Fruit fly (Drosophila melanogaster): ENCODE data around the gene qless.
A peak's percentile ranks its signal among the peaks of the same experiment; 100 is the strongest.

The qless gene

dm6 chr3R:31251130-31251770 is 1.2 kb downstream of the qless start:
- TF ChIP-seq foxo (GFP tag; optimal IDR thresholded peaks at IDR 0.05) (no peak), br (GFP tag; optimal IDR thresholded peaks at IDR 0.05) (no peak), Sp1 (GFP tag; optimal IDR thresholded peaks at IDR 0.05) (no peak)

dm6 chr3R:31250426-31251034 is 1.9 kb downstream of the qless start:
- TF ChIP-seq br (GFP tag; optimal IDR thresholded peaks at IDR 0.05) (no peak), CG32264 (GFP tag; optimal IDR thresholded peaks at IDR 0.05) (no peak), psq (GFP tag; optimal IDR thresholded peaks at IDR 0.05) (no peak), Dfd (GFP tag; optimal IDR thresholded peaks at IDR 0.05) (no peak), dsf (GFP tag; optimal IDR thresholded peaks at IDR 0.05; ENCODE audit: borderline replicate concordance) (no peak), ey (GFP tag; optimal IDR thresholded peaks at IDR 0.05) (no peak), sv (GFP tag; optimal IDR thresholded peaks at IDR 0.05) (no peak), h (GFP tag; optimal IDR thresholded peaks at IDR 0.05) (no peak), Vsx2 (GFP tag; optimal IDR thresholded peaks at IDR 0.05; ENCODE audit: partially characterized antibody) (no peak), Rel (GFP tag; optimal IDR thresholded peaks at IDR 0.05) (no peak), Rel (tag; optimal IDR thresholded peaks at IDR 0.05) (no peak), HLH106 (tag; optimal IDR thresholded peaks at IDR 0.05) (no peak), Sp1 (GFP tag; optimal IDR thresholded peaks at IDR 0.05) (no peak)

- TF ChIP-seq fru (GFP tag; optimal IDR thresholded peaks at IDR 0.05) (no peak), Sp1 (GFP tag; optimal IDR thresholded peaks at IDR 0.05) (no peak), CG32264 (GFP tag; optimal IDR thresholded peaks at IDR 0.05) (no peak), Vsx2 (GFP tag; optimal IDR thresholded peaks at IDR 0.05; ENCODE audit: partially characterized antibody) (no peak), HLH106 (tag; optimal IDR thresholded peaks at IDR 0.05) (no peak), br (GFP tag; optimal IDR thresholded peaks at IDR 0.05) (no peak), woc (GFP tag; optimal IDR thresholded peaks at IDR 0.05) (no peak)
Measured at dm6 chr3R:31248245-31248644, 4.2 kb downstream of the qless start.

- TF ChIP-seq dsf (GFP tag; optimal IDR thresholded peaks at IDR 0.05; ENCODE audit: borderline replicate concordance), result no peak
- TF ChIP-seq HLH106 (tag; optimal IDR thresholded peaks at IDR 0.05), result peak; percentile 29
- no peak for TF ChIP-seq jim (GFP tag; optimal IDR thresholded peaks at IDR 0.05)
- TF ChIP-seq h (GFP tag; optimal IDR thresholded peaks at IDR 0.05), result peak; percentile 13
- no peak for TF ChIP-seq Sp1 (GFP tag; optimal IDR thresholded peaks at IDR 0.05)
- peak; percentile 21 for TF ChIP-seq sv (GFP tag; optimal IDR thresholded peaks at IDR 0.05)
- peak; percentile 37 for TF ChIP-seq fru (GFP tag; optimal IDR thresholded peaks at IDR 0.05)
- peak in 1 of 2 experiments; percentile 15 for TF ChIP-seq foxo (GFP tag; optimal IDR thresholded peaks at IDR 0.05)
Measured at dm6 chr3R:31247281-31247995, 5.0 kb downstream of the qless start.

dm6 chr3R:31245785-31246184 is 6.6 kb downstream of the qless start:
- TF ChIP-seq N (GFP tag; optimal IDR thresholded peaks at IDR 0.05) (no peak), foxo (GFP tag; optimal IDR thresholded peaks at IDR 0.05) (no peak), Mio (GFP tag; optimal IDR thresholded peaks at IDR 0.05) (no peak), jim (GFP tag; optimal IDR thresholded peaks at IDR 0.05) (no peak), fru (GFP tag; optimal IDR thresholded peaks at IDR 0.05) (no peak), h (GFP tag; optimal IDR thresholded peaks at IDR 0.05) (no peak)

- no peak for TF ChIP-seq CG32264 (GFP tag; optimal IDR thresholded peaks at IDR 0.05)
- TF ChIP-seq dmrt93B (GFP tag; optimal IDR thresholded peaks at IDR 0.05), result no peak
- no peak for TF ChIP-seq HLH106 (tag; optimal IDR thresholded peaks at IDR 0.05)
- TF ChIP-seq fru (GFP tag; optimal IDR thresholded peaks at IDR 0.05), result no peak
- no peak for TF ChIP-seq jim (GFP tag; optimal IDR thresholded peaks at IDR 0.05)
- TF ChIP-seq Hr83 (GFP tag; optimal IDR thresholded peaks at IDR 0.05; ENCODE audit: poor library complexity, severe bottlenecking), result no peak
- no peak for TF ChIP-seq tai (GFP tag; optimal IDR thresholded peaks at IDR 0.05)
- TF ChIP-seq rgr (GFP tag; optimal IDR thresholded peaks at IDR 0.05), result no peak
- TF ChIP-seq sage (GFP tag; optimal IDR thresholded peaks at IDR 0.05), result no peak
- no peak for TF ChIP-seq Jra (GFP tag; optimal IDR thresholded peaks at IDR 0.05)
- no peak for TF ChIP-seq lola (GFP tag; optimal IDR thresholded peaks at IDR 0.05)
- TF ChIP-seq dsf (GFP tag; optimal IDR thresholded peaks at IDR 0.05; ENCODE audit: borderline replicate concordance), result no peak
- TF ChIP-seq psq (GFP tag; optimal IDR thresholded peaks at IDR 0.05), result no peak
- no peak for TF ChIP-seq Sp1 (GFP tag; optimal IDR thresholded peaks at IDR 0.05)
- no peak for TF ChIP-seq dl (GFP tag; optimal IDR thresholded peaks at IDR 0.05; ENCODE audit: insufficient read depth in 1 of 2, partially characterized antibody in 2 of 2)
- no peak for TF ChIP-seq Myc (optimal IDR thresholded peaks at IDR 0.05)
- TF ChIP-seq Vsx2 (GFP tag; optimal IDR thresholded peaks at IDR 0.05; ENCODE audit: partially characterized antibody), result no peak
Measured at dm6 chr3R:31243079-31243668, 9.2 kb downstream of the qless start.
